Worm (Caenorhabditis elegans) whole organism, L4 larva: ENCODE measurements around the gene fil-1.

Experiments
- F49E8.2 ChIP-seq: sonication (generic microtip); optimal IDR thresholded peaks from 2 replicates; lab custom pipeline; 2016; ENCODE audit warnings: missing compliant biosample characterization, mild to moderate bottlenecking, missing genetic modification characterization, borderline replicate concordance
- T26A8.4 ChIP-seq: fragments of 200-800 bp; sonication (Bioruptor generic); IDR thresholded peaks from 2 replicates; pipeline ENCODE4 v1.3.6; 2022; ENCODE audit warnings: missing genetic modification characterization, missing compliant biosample characterization
- Y105C5A.15 ChIP-seq: fragments of 200-800 bp; sonication (Bioruptor generic); IDR thresholded peaks from 2 replicates; pipeline ENCODE4 v1.3.6; 2022; ENCODE audit warnings: missing genetic modification characterization, missing compliant biosample characterization
- Y48G9A.11 ChIP-seq: fragments of 200-800 bp; sonication (Bioruptor generic); IDR thresholded peaks from 2 replicates; pipeline ENCODE4 v1.3.6; 2022; ENCODE audit warnings: missing genetic modification reagents, missing genetic modification characterization, missing compliant biosample characterization
- ZK337.2 ChIP-seq: fragments of 200-800 bp; sonication (Bioruptor generic); IDR thresholded peaks from 2 replicates; pipeline ENCODE4 v1.3.6; 2022; ENCODE audit warnings: missing genetic modification reagents, missing genetic modification characterization, missing compliant biosample characterization
- aha-1 ChIP-seq: fragments of 150-350 bp; peaks from one replicate; lab custom pipeline; 2014; ENCODE audit warnings: missing biosample characterization, missing genetic modification characterization
- ceh-28 ChIP-seq: fragments of 150-350 bp; optimal IDR thresholded peaks from 2 replicates; lab custom pipeline; 2014; ENCODE audit warnings: missing biosample characterization, missing genetic modification reagents, missing genetic modification characterization
- ceh-62 ChIP-seq: sonication (generic microtip); optimal IDR thresholded peaks from 2 replicates; lab custom pipeline; 2017; ENCODE audit warnings: missing biosample characterization, missing genetic modification characterization
- ces-1 ChIP-seq: fragments of 150-350 bp; sonication (generic microtip); optimal IDR thresholded peaks from 4 replicates; lab custom pipeline; 2014; ENCODE audit warnings: missing biosample characterization, missing genetic modification reagents, missing genetic modification characterization
- cey-2 ChIP-seq: sonication (generic microtip); optimal IDR thresholded peaks from 3 replicates; lab custom pipeline; 2017; ENCODE audit warnings: missing genetic modification characterization, mild to moderate bottlenecking, missing compliant biosample characterization, antibody characterized with exemption, borderline replicate concordance; ENCODE audit not compliant: insufficient read depth
- daf-16 ChIP-seq, 3 experiments: sonication (generic microtip); optimal IDR thresholded peaks; 2 replicates each; lab custom pipeline; 2016 to 2017; ENCODE audit warnings: missing genetic modification characterization in 3 of 3, missing genetic modification reagents in 3 of 3, mild to moderate bottlenecking in 2 of 3, missing compliant biosample characterization in 2 of 3, missing biosample characterization in 1 of 3, moderate library complexity in 1 of 3
- duxl-1 ChIP-seq: sonication (generic microtip); optimal IDR thresholded peaks from 2 replicates; lab custom pipeline; 2016; ENCODE audit warnings: mild to moderate bottlenecking, missing genetic modification characterization, moderate library complexity, missing compliant biosample characterization; ENCODE audit not compliant: poor library complexity
- dve-1 ChIP-seq: sonication (generic microtip); optimal IDR thresholded peaks from 2 replicates; lab custom pipeline; 2017; ENCODE audit warnings: antibody characterized with exemption, mild to moderate bottlenecking, missing genetic modification characterization, missing compliant biosample characterization; ENCODE audit not compliant: insufficient read depth
- egl-43 ChIP-seq: fragments of 200-800 bp; sonication (Bioruptor generic); IDR thresholded peaks from 2 replicates; pipeline ENCODE4 v1.3.6; 2022; ENCODE audit warnings: missing genetic modification reagents, missing genetic modification characterization, missing compliant biosample characterization
- fos-1 ChIP-seq: fragments of 150-350 bp; optimal IDR thresholded peaks from 2 replicates; lab custom pipeline; 2014; ENCODE audit warnings: missing biosample characterization, missing genetic modification characterization
- hif-1 ChIP-seq, 2 experiments: sonication (generic microtip); optimal IDR thresholded peaks; 2 replicates each; lab custom pipeline; 2016 to 2017; ENCODE audit warnings: missing compliant biosample characterization in 2 of 2, missing genetic modification characterization in 2 of 2, missing genetic modification reagents in 2 of 2, missing genotype in 2 of 2, mild to moderate bottlenecking in 1 of 2
- hmg-1.1 ChIP-seq: fragments of 200-800 bp; sonication (Bioruptor generic); IDR thresholded peaks from 2 replicates; pipeline ENCODE4 v1.3.6; 2022; ENCODE audit warnings: missing genetic modification reagents, missing genetic modification characterization, missing compliant biosample characterization
- lin-39 ChIP-seq: fragments of 150-350 bp; optimal IDR thresholded peaks from 2 replicates; lab custom pipeline; 2014; ENCODE audit warnings: missing biosample characterization, missing genetic modification reagents, missing genetic modification characterization
- lir-3 ChIP-seq: sonication (generic microtip); optimal IDR thresholded peaks from 2 replicates; lab custom pipeline; 2016; ENCODE audit warnings: mild to moderate bottlenecking, missing genetic modification characterization, missing compliant biosample characterization
- lsy-2 ChIP-seq, 2 experiments: fragments of 150-350 bp in 1 of 2; sonication (generic microtip) in 1 of 2; optimal IDR thresholded peaks; 2 replicates each; lab custom pipeline; 2014 to 2017; ENCODE audit warnings: missing biosample characterization in 2 of 2, missing genetic modification characterization in 2 of 2
- mdl-1 ChIP-seq, 2 experiments: fragments of 150-350 bp in 1 of 2; sonication (generic microtip) in 1 of 2; optimal IDR thresholded peaks; 2 replicates each; lab custom pipeline; 2014 to 2017; ENCODE audit warnings: missing biosample characterization in 2 of 2, missing genetic modification characterization in 2 of 2
- mes-2 ChIP-seq: sonication (generic microtip); optimal IDR thresholded peaks from 2 replicates; lab custom pipeline; 2016; ENCODE audit warnings: missing genotype, mild to moderate bottlenecking, missing genetic modification characterization, missing compliant biosample characterization; ENCODE audit not compliant: poor library complexity, severe bottlenecking
- mxl-3 ChIP-seq: fragments of 200-800 bp; sonication (Bioruptor generic); optimal IDR thresholded peaks from 2 replicates; lab custom pipeline; 2018; ENCODE audit warnings: mild to moderate bottlenecking, missing genetic modification characterization, missing compliant biosample characterization
- nhr-10 ChIP-seq: fragments of 150-350 bp; optimal IDR thresholded peaks from 2 replicates; lab custom pipeline; 2014; ENCODE audit warnings: missing biosample characterization, missing genetic modification characterization
- nhr-102 ChIP-seq: sonication (generic microtip); optimal IDR thresholded peaks from 2 replicates; lab custom pipeline; 2016; ENCODE audit warnings: mild to moderate bottlenecking, missing genetic modification characterization, moderate library complexity, missing compliant biosample characterization
- nhr-11 ChIP-seq: fragments of 150-350 bp; optimal IDR thresholded peaks from 2 replicates; lab custom pipeline; 2014; ENCODE audit warnings: missing biosample characterization, missing genetic modification characterization
- nhr-111 ChIP-seq: fragments of 200-800 bp; sonication (Bioruptor generic); optimal IDR thresholded peaks from 2 replicates; lab custom pipeline; 2018; ENCODE audit warnings: mild to moderate bottlenecking, missing genetic modification characterization, missing compliant biosample characterization
- nhr-237 ChIP-seq: sonication (generic microtip); optimal IDR thresholded peaks from 2 replicates; lab custom pipeline; 2017; ENCODE audit warnings: missing biosample characterization, missing genetic modification characterization
- nhr-6 ChIP-seq: fragments of 150-350 bp; optimal IDR thresholded peaks from 2 replicates; lab custom pipeline; 2014; ENCODE audit warnings: missing biosample characterization, missing genetic modification characterization
- nhr-76 ChIP-seq: fragments of 150-350 bp; optimal IDR thresholded peaks from 2 replicates; lab custom pipeline; 2014; ENCODE audit warnings: missing biosample characterization, missing genetic modification characterization
- pha-4 ChIP-seq, 2 experiments: fragments of 150-350 bp in 1 of 2; fragments of 200-800 bp in 1 of 2; sonication (Bioruptor generic) in 1 of 2; IDR thresholded peaks in 1 of 2; optimal IDR thresholded peaks in 1 of 2; 2 replicates each; pipeline versions ENCODE4 v1.3.6 to Lab custom; 2014 to 2022; ENCODE audit warnings: missing genetic modification characterization in 2 of 2, missing genetic modification reagents in 2 of 2, missing biosample characterization in 1 of 2, missing compliant biosample characterization in 1 of 2
- rbr-2 ChIP-seq: sonication (generic microtip); optimal IDR thresholded peaks from 2 replicates; lab custom pipeline; 2016; ENCODE audit warnings: missing genotype, missing genetic modification characterization, missing compliant biosample characterization
- sdz-12 ChIP-seq: fragments of 200-800 bp; sonication (Bioruptor generic); optimal IDR thresholded peaks from 2 replicates; lab custom pipeline; 2018; ENCODE audit warnings: mild to moderate bottlenecking, missing genetic modification characterization, missing compliant biosample characterization
- set-16 ChIP-seq: fragments of 200-800 bp; sonication (Bioruptor generic); IDR thresholded peaks from 2 replicates; pipeline ENCODE4 v1.3.6; 2022; ENCODE audit warnings: missing genetic modification reagents, missing genetic modification characterization, missing compliant biosample characterization
- spr-1 ChIP-seq: sonication (generic microtip); optimal IDR thresholded peaks from 2 replicates; lab custom pipeline; 2016; ENCODE audit warnings: mild to moderate bottlenecking, missing genetic modification characterization, missing compliant biosample characterization
- unc-39 ChIP-seq: sonication (generic microtip); optimal IDR thresholded peaks from 2 replicates; lab custom pipeline; 2017; ENCODE audit warnings: missing biosample characterization, missing genetic modification characterization
- unc-62 ChIP-seq, 3 experiments: fragments of 150-350 bp in 1 of 3; sonication (generic microtip); optimal IDR thresholded peaks in 2 of 3; peaks in 1 of 3; 1 replicate in 1 of 3; 2 replicates in 2 of 3; lab custom pipeline; 2014 to 2017; ENCODE audit warnings: missing biosample characterization in 3 of 3, missing genetic modification characterization in 3 of 3, missing genetic modification reagents in 3 of 3, missing genotype in 1 of 3
- vab-7 ChIP-seq: fragments of 200-800 bp; sonication (Bioruptor generic); IDR thresholded peaks from 2 replicates; pipeline ENCODE4 v1.3.6; 2022; ENCODE audit warnings: missing genetic modification reagents, missing genetic modification characterization, missing compliant biosample characterization
- zag-1 ChIP-seq: fragments of 150-350 bp; optimal IDR thresholded peaks from 2 replicates; lab custom pipeline; 2014; ENCODE audit warnings: missing biosample characterization, missing genetic modification characterization
- zip-11 ChIP-seq: fragments of 200-800 bp; sonication (Bioruptor generic); IDR thresholded peaks from 2 replicates; pipeline ENCODE4 v1.3.6; 2022; ENCODE audit warnings: missing genetic modification characterization, missing compliant biosample characterization

fil-1 gene

ce11 chrV:15000055-15000704 lies 6.5 kb downstream of the fil-1 start, which contains the start of gene rps-16 (continued):
- TF ChIP-seq Y48G9A.11 (GFP tag; lab: Robert Waterston, UW): peak; percentile 58
- TF ChIP-seq nhr-237 (tag; lab: Kevin White, UChicago): no peak
- TF ChIP-seq aha-1: peak; percentile 90
- TF ChIP-seq lin-39: no peak
- TF ChIP-seq sdz-12: no peak
- no peak for TF ChIP-seq ZK337.2
- TF ChIP-seq duxl-1 (tag; lab: Kevin White, UChicago): no peak
- TF ChIP-seq mes-2 (tag; lab: Kevin White, UChicago): peak; percentile 22
- peak; percentile 1 for TF ChIP-seq nhr-102
- TF ChIP-seq nhr-6 (tag; lab: Kevin White, UChicago): no peak
- TF ChIP-seq F49E8.2: peak; percentile 68
- no peak for TF ChIP-seq zag-1 (tag; lab: Kevin White, UChicago)
- TF ChIP-seq pha-4 (GFP tag; IDR thresholded peaks at IDR 0.05; lab: Robert Waterston, UW): peak; percentile 64; the same call in 1 of the 2 replicates
- TF ChIP-seq pha-4 (tag; optimal IDR thresholded peaks at IDR 0.05; lab: Kevin White, UChicago): no peak
- TF ChIP-seq daf-16 (GFP tag; optimal IDR thresholded peaks at IDR 0.05; lab: Kevin White, UChicago): peak in 1 of 2 experiments; percentile 21
- TF ChIP-seq daf-16 (tag; optimal IDR thresholded peaks at IDR 0.05; lab: Kevin White, UChicago): no peak
- no peak for TF ChIP-seq nhr-11 (tag; lab: Kevin White, UChicago)
- no peak for TF ChIP-seq rbr-2 (tag; lab: Kevin White, UChicago)
- TF ChIP-seq Y105C5A.15: peak; percentile 69; the same call in 1 of the 2 replicates
- TF ChIP-seq nhr-76: no peak
- TF ChIP-seq spr-1 (tag; lab: Kevin White, UChicago): no peak
- no peak for TF ChIP-seq lsy-2 (tag; optimal IDR thresholded peaks at IDR 0.05; lab: Kevin White, UChicago)
- TF ChIP-seq hif-1 (tag; optimal IDR thresholded peaks at IDR 0.05; lab: Kevin White, UChicago): no peak
- TF ChIP-seq T26A8.4 (GFP tag; lab: Robert Waterston, UW): 0 out of 2 replicates have a peak, but pooled peaks have one; percentile 19
- TF ChIP-seq cey-2 (tag; lab: Kevin White, UChicago): no peak
- TF ChIP-seq ces-1 (GFP tag; lab: Kevin White, UChicago): no peak
- no peak for TF ChIP-seq fos-1 (tag; lab: Kevin White, UChicago)
- TF ChIP-seq egl-43 (GFP tag; lab: Robert Waterston, UW): peak; percentile 49; the same call in 1 of the 2 replicates
- TF ChIP-seq ceh-28 (tag; lab: Kevin White, UChicago): no peak
- TF ChIP-seq mdl-1 (tag; optimal IDR thresholded peaks at IDR 0.05; lab: Kevin White, UChicago): no peak
- TF ChIP-seq ceh-62: no peak
- TF ChIP-seq nhr-111 (GFP tag; lab: Kevin White, UChicago): peak; percentile 89
- no peak for TF ChIP-seq dve-1
- TF ChIP-seq, all 104 proteins: peak for 23

- no peak for TF ChIP-seq nhr-10 (tag; lab: Kevin White, UChicago)
- TF ChIP-seq hif-1 (tag; optimal IDR thresholded peaks at IDR 0.05; lab: Kevin White, UChicago): no peak
- no peak for TF ChIP-seq nhr-6 (tag; lab: Kevin White, UChicago)
- TF ChIP-seq hmg-1.1: no peak
- TF ChIP-seq lir-3 (tag; lab: Kevin White, UChicago): no peak
- TF ChIP-seq vab-7 (GFP tag; lab: Robert Waterston, UW): no peak
- peak; percentile 90 for TF ChIP-seq set-16 (GFP tag; lab: Robert Waterston, UW)
- no peak for TF ChIP-seq mxl-3 (GFP tag; lab: Kevin White, UChicago)
- TF ChIP-seq nhr-102: no peak
- no peak for TF ChIP-seq zip-11 (GFP tag; lab: Robert Waterston, UW)
- no peak for TF ChIP-seq unc-62 (GFP tag; optimal IDR thresholded peaks at IDR 0.05 in 1 of 2; lab: Kevin White, UChicago)
- TF ChIP-seq unc-62 (tag; optimal IDR thresholded peaks at IDR 0.05; lab: Kevin White, UChicago): no peak
- no peak for TF ChIP-seq dve-1
- TF ChIP-seq duxl-1 (tag; lab: Kevin White, UChicago): no peak
- no peak for TF ChIP-seq unc-39 (tag; lab: Kevin White, UChicago)
- no peak for TF ChIP-seq fos-1 (tag; lab: Kevin White, UChicago)
- TF ChIP-seq aha-1: peak; percentile 99
Observed at ce11 chrV:15001536-15001935, 7.9 kb downstream of the fil-1 start.
